Worm (Caenorhabditis elegans) whole organism, L1 larva: ENCODE measurements around the gene zip-9.

ENCODE experiments used
- aly-2 ChIP-seq: fragments of 150-350 bp; optimal IDR thresholded peaks from 2 replicates; lab custom pipeline; 2014; ENCODE audit warnings: missing biosample characterization, missing genetic modification characterization
- ces-1 ChIP-seq: fragments of 150-350 bp; optimal IDR thresholded peaks from 2 replicates; lab custom pipeline; 2014; ENCODE audit warnings: missing biosample characterization, missing genetic modification reagents, missing genetic modification characterization
- efl-1 ChIP-seq, 4 experiments: fragments of 150-350 bp; optimal IDR thresholded peaks in 3 of 4; peaks in 1 of 4; 1 replicate in 1 of 4; 2 replicates in 3 of 4; lab custom pipeline; 2014; ENCODE audit warnings: missing biosample characterization in 2 of 4, missing genetic modification characterization in 2 of 4, missing genetic modification reagents in 2 of 4
- fkh-4 ChIP-seq: sonication (generic microtip); optimal IDR thresholded peaks from 2 replicates; lab custom pipeline; 2016; ENCODE audit warnings: missing compliant biosample characterization, missing genetic modification characterization, borderline replicate concordance
- jun-1 ChIP-seq: fragments of 150-350 bp; optimal IDR thresholded peaks from 2 replicates; lab custom pipeline; 2014; ENCODE audit warnings: missing biosample characterization, missing genetic modification reagents, missing genetic modification characterization
- lin-39 ChIP-seq: fragments of 150-350 bp; optimal IDR thresholded peaks from 2 replicates; lab custom pipeline; 2014; ENCODE audit warnings: missing biosample characterization, missing genetic modification reagents, missing genetic modification characterization
- lir-3 ChIP-seq: sonication (generic microtip); optimal IDR thresholded peaks from 2 replicates; lab custom pipeline; 2016; ENCODE audit warnings: mild to moderate bottlenecking, missing genetic modification characterization, moderate library complexity, missing compliant biosample characterization; ENCODE audit not compliant: poor library complexity
- nhr-20 ChIP-seq: sonication (generic microtip); optimal IDR thresholded peaks from 2 replicates; lab custom pipeline; 2016; ENCODE audit warnings: mild to moderate bottlenecking, missing genetic modification characterization, missing compliant biosample characterization
- nhr-76 ChIP-seq: sonication (generic microtip); optimal IDR thresholded peaks from 2 replicates; lab custom pipeline; 2017; ENCODE audit warnings: missing biosample characterization, missing genetic modification characterization
- snu-23 ChIP-seq: sonication (generic microtip); optimal IDR thresholded peaks from 2 replicates; lab custom pipeline; 2016; ENCODE audit warnings: missing genetic modification characterization, missing compliant biosample characterization
- sox-4 ChIP-seq: sonication (generic microtip); optimal IDR thresholded peaks from 2 replicates; lab custom pipeline; 2016; ENCODE audit warnings: missing genetic modification characterization, missing compliant biosample characterization
- ztf-11 ChIP-seq, 2 experiments: sonication (generic microtip); optimal IDR thresholded peaks; 2 replicates each; lab custom pipeline; 2016 to 2017; ENCODE audit warnings: missing genetic modification characterization in 2 of 2, missing biosample characterization in 1 of 2, missing compliant biosample characterization in 1 of 2

The zip-9 gene

ce11 chrV:10991789-10992188 lies 49.5 kb downstream of the zip-9 start, which contains the start of gene frpr-9:
frpr-9 (plus strand) TSS chrV:10992089.
- TF ChIP-seq jun-1 (tag; lab: Kevin White, UChicago) (no peak), ces-1 (GFP tag; lab: Kevin White, UChicago) (no peak), nhr-76 (tag; lab: Kevin White, UChicago) (no peak), nhr-20 (tag; lab: Kevin White, UChicago) (no peak), snu-23 (GFP tag; lab: Kevin White, UChicago) (no peak), lin-39 (no peak), ztf-11 (tag; optimal IDR thresholded peaks at IDR 0.05; lab: Kevin White, UChicago) (no peak), fkh-4 (tag; lab: Kevin White, UChicago) (no peak), lir-3 (tag; lab: Kevin White, UChicago) (no peak), sox-4 (tag; lab: Kevin White, UChicago) (no peak), efl-1 (optimal IDR thresholded peaks at IDR 0.05; lab: Kevin White, UChicago) (no peak), efl-1 (GFP tag; optimal IDR thresholded peaks at IDR 0.05 in 1 of 2; lab: Kevin White, UChicago) (no peak), aly-2 (no peak)
